Fruit fly (Drosophila melanogaster): ENCODE results near the gene CG8578.

CG8578 gene

DNA sequence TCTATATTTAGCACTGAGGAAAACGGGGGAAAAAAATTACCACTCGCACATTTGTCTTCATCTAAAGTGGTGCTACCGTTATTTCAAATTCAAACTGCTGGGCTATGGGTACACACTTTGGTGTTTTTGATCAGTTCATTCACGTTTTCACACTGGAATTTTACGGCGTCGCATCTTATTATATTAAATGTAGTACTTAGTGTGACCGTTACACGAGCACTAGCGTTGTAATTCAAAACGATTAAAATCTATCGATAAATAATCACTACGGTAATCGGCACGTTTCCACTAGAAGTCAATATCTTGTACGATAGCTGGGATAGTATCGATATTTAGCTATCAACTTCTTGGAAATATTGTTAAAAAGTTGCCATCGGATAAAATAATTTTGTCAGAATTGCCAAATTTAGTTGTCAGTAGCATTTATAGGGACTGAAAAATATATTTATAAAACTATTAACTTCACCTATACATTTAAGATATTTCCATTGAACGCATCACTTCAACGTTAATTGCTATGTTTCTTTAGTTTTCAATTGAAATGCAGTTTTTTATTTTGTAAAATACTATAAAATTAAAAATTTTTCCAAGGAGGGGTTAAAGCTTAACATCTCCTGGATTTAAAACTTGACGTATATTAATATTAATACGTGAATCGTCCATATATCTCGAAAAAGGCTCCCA, 13.5 kb downstream of the CG8578 start, which contains the start of the genes CG46440 and Myb (continued):
- TF ChIP-seq Camta (GFP tag; optimal IDR thresholded peaks at IDR 0.05) (no peak), CG1602 (GFP tag; optimal IDR thresholded peaks at IDR 0.05) (no peak), CG12659 (GFP tag; optimal IDR thresholded peaks at IDR 0.05) (peak; percentile 61), CG11085 (GFP tag; IDR thresholded peaks at IDR 0.05) (no peak), CG16863 (GFP tag; optimal IDR thresholded peaks at IDR 0.05) (no peak), jigr1 (GFP tag; IDR thresholded peaks at IDR 0.05) (no peak), unc-4 (GFP tag; IDR thresholded peaks at IDR 0.05; ENCODE audit: partially characterized antibody) (peak; percentile 75), croc (GFP tag; conservative IDR thresholded peaks at IDR 0.05) (no peak), CG9797 (GFP tag; optimal IDR thresholded peaks at IDR 0.05) (peak; percentile 59), Abd-B (GFP tag; optimal IDR thresholded peaks at IDR 0.05) (no peak), tgo (GFP tag; IDR thresholded peaks at IDR 0.05) (no peak), chn (GFP tag; optimal IDR thresholded peaks at IDR 0.05) (no peak), CG17912 (GFP tag; optimal IDR thresholded peaks at IDR 0.05) (no peak), ken (GFP tag; IDR thresholded peaks at IDR 0.05) (no peak), gsb-n (tag; optimal IDR thresholded peaks at IDR 0.05) (no peak), mld (GFP tag; IDR thresholded peaks at IDR 0.05; ENCODE audit: partially characterized antibody) (peak; percentile 75), CG3163 (GFP tag; optimal IDR thresholded peaks at IDR 0.05) (no peak), Dp (GFP tag; optimal IDR thresholded peaks at IDR 0.05) (peak; percentile 13), bowl (GFP tag; IDR thresholded peaks at IDR 0.05) (no peak), hb (GFP tag; IDR thresholded peaks at IDR 0.05; ENCODE audit: partially characterized antibody) (peak; percentile 82), aop (GFP tag; IDR thresholded peaks at IDR 0.05) (no peak), Myb (GFP tag; optimal IDR thresholded peaks at IDR 0.05) (peak; percentile 73), CG33557 (GFP tag; optimal IDR thresholded peaks at IDR 0.05) (no peak), sr (GFP tag; IDR thresholded peaks at IDR 0.05) (no peak), CG15269 (tag; optimal IDR thresholded peaks at IDR 0.05) (no peak), Hsf (GFP tag; optimal IDR thresholded peaks at IDR 0.05) (no peak), CG13775 (GFP tag; optimal IDR thresholded peaks at IDR 0.05) (no peak), CG9437 (GFP tag; optimal IDR thresholded peaks at IDR 0.05) (no peak), Meics (GFP tag; optimal IDR thresholded peaks at IDR 0.05) (no peak), CG14860 (GFP tag; IDR thresholded peaks at IDR 0.05; ENCODE audit: partially characterized antibody) (peak; percentile 74), Six4 (GFP tag; optimal IDR thresholded peaks at IDR 0.05) (no peak), E2f1 (GFP tag; IDR thresholded peaks at IDR 0.05) (no peak), Oaz (GFP tag; IDR thresholded peaks at IDR 0.05) (no peak), CG13894 (tag; optimal IDR thresholded peaks at IDR 0.05) (no peak), inv (GFP tag; IDR thresholded peaks at IDR 0.05; ENCODE audit: partially characterized antibody) (peak; percentile 85), odd (GFP tag; optimal IDR thresholded peaks at IDR 0.05) (no peak), HLHmδ (GFP tag; optimal IDR thresholded peaks at IDR 0.05) (no peak), CG30020 (tag; optimal IDR thresholded peaks at IDR 0.05) (peak; percentile 88), CG32772 (GFP tag; IDR thresholded peaks at IDR 0.05) (no peak), Fer3 (tag; optimal IDR thresholded peaks at IDR 0.05) (no peak), Fer2 (tag; optimal IDR thresholded peaks at IDR 0.05) (no peak), CG15514 (GFP tag; optimal IDR thresholded peaks at IDR 0.05) (peak; percentile 18), ssp (GFP tag; IDR thresholded peaks at IDR 0.05) (peak; percentile 81), D (optimal IDR thresholded peaks at IDR 0.05) (no peak), D (GFP tag; optimal IDR thresholded peaks at IDR 0.05) (no peak), wek (GFP tag; optimal IDR thresholded peaks at IDR 0.05) (peak; percentile 12), ewg (GFP tag; optimal IDR thresholded peaks at IDR 0.05) (no peak), CG8281 (tag; optimal IDR thresholded peaks at IDR 0.05) (no peak), sug (tag; optimal IDR thresholded peaks at IDR 0.05) (no peak), slp2 (GFP tag; optimal IDR thresholded peaks at IDR 0.05) (no peak)

Measured in whole organism, embryonic.